Worm (Caenorhabditis elegans): ENCODE results near the gene F40G9.19.

ce11 chrIII:173501-173900, at the start of gene F40G9.19:
- TF ChIP-seq pha-4 (tag; optimal IDR thresholded peaks at IDR 0.05), result no peak
- no peak for TF ChIP-seq ceh-34 (tag; optimal IDR thresholded peaks at IDR 0.05)
- TF ChIP-seq K09A11.1 (tag; optimal IDR thresholded peaks at IDR 0.05; ENCODE audit: insufficient read depth), result no peak
- TF ChIP-seq nhr-232 (tag; optimal IDR thresholded peaks at IDR 0.05), result no peak
- no peak for TF ChIP-seq lin-11 (tag; optimal IDR thresholded peaks at IDR 0.05)
- TF ChIP-seq ceh-24 (tag; optimal IDR thresholded peaks at IDR 0.05), result no peak
- TF ChIP-seq pqm-1 (tag; optimal IDR thresholded peaks at IDR 0.05), result no peak
- TF ChIP-seq ceh-48 (tag; optimal IDR thresholded peaks at IDR 0.05), result no peak
- no peak for TF ChIP-seq unc-3 (GFP tag; conservative IDR thresholded peaks at IDR 0.05)
- TF ChIP-seq unc-3 (tag; optimal IDR thresholded peaks at IDR 0.05), result no peak
